Worm (Caenorhabditis elegans) whole organism, young adult: ENCODE measurements around the gene vps-15.

Experiments
- egl-18 ChIP-seq: fragments of 200-800 bp; sonication (Bioruptor generic); IDR thresholded peaks from 2 replicates; pipeline ENCODE4 v1.3.6; 2022; ENCODE audit warnings: missing genetic modification reagents, missing genetic modification characterization, missing compliant biosample characterization
- mxl-1 ChIP-seq: sonication (generic microtip); optimal IDR thresholded peaks from 2 replicates; lab custom pipeline; 2016; ENCODE audit warnings: missing genetic modification characterization, missing compliant biosample characterization

- TF ChIP-seq egl-18 (GFP tag; lab: Robert Waterston, UW), result no peak
- TF ChIP-seq mxl-1 (tag; lab: Kevin White, UChicago), result no peak
Measured at ce11 chrII:11925203-11925602, 9.6 kb upstream of the vps-15 start.
